Fruit fly (Drosophila melanogaster): ENCODE results near the gene CG6296.

- TF ChIP-seq Myc (optimal IDR thresholded peaks at IDR 0.05) (no peak), h (optimal IDR thresholded peaks at IDR 0.05) (no peak), ttk (optimal IDR thresholded peaks at IDR 0.05) (no peak), psq (optimal IDR thresholded peaks at IDR 0.05) (no peak), insv (optimal IDR thresholded peaks at IDR 0.05) (no peak), Sin3A (optimal IDR thresholded peaks at IDR 0.05) (no peak)
These were observed 34.8 kb upstream of the CG6296 start for dm6 chr3R:27040044-27040443.
